Fruit fly (Drosophila melanogaster) whole organism, embryonic: ENCODE results near the gene CG43702.

Experiments
- Atf3 ChIP-seq: fragments of 200-800 bp; sonication (Bioruptor generic); optimal IDR thresholded peaks from 3 replicates; lab custom pipeline; 2016; ENCODE audit warnings: missing biosample characterization, missing genetic modification characterization
- CG10147 ChIP-seq: fragments of 200-800 bp; sonication (Bioruptor generic); optimal IDR thresholded peaks from 2 replicates; lab custom pipeline; 2019; ENCODE audit warnings: missing biosample characterization, mild to moderate bottlenecking, missing genetic modification characterization, moderate library complexity
- CG10543 ChIP-seq: fragments of 200-800 bp; sonication (Bioruptor generic); optimal IDR thresholded peaks from 3 replicates; lab custom pipeline; 2017; ENCODE audit warnings: missing biosample characterization, mild to moderate bottlenecking, missing genetic modification characterization, moderate library complexity
- CG10979 ChIP-seq: fragments of 200-800 bp; sonication (Bioruptor generic); optimal IDR thresholded peaks from 2 replicates; lab custom pipeline; 2018; ENCODE audit warnings: missing biosample characterization, mild to moderate bottlenecking, missing genetic modification characterization, moderate library complexity
- CG12071 ChIP-seq: fragments of 200-800 bp; sonication (Bioruptor generic); optimal IDR thresholded peaks from 3 replicates; lab custom pipeline; 2018; ENCODE audit warnings: missing biosample characterization, mild to moderate bottlenecking, missing genetic modification characterization
- CG12659 ChIP-seq: fragments of 200-800 bp; sonication (Bioruptor generic); optimal IDR thresholded peaks from 3 replicates; lab custom pipeline; 2017; ENCODE audit warnings: mild to moderate bottlenecking, missing biosample characterization, missing genetic modification reagents, missing genetic modification characterization
- CG13424 ChIP-seq: fragments of 200-800 bp; sonication (Bioruptor generic); optimal IDR thresholded peaks from 2 replicates; lab custom pipeline; 2019; ENCODE audit warnings: missing biosample characterization, mild to moderate bottlenecking, missing genetic modification characterization, moderate library complexity
- CG13624 ChIP-seq: fragments of 200-800 bp; sonication (Bioruptor generic); optimal IDR thresholded peaks from 2 replicates; lab custom pipeline; 2016; ENCODE audit warnings: missing biosample characterization, missing genetic modification characterization
- CG13775 ChIP-seq: fragments of 200-800 bp; sonication (Bioruptor generic); optimal IDR thresholded peaks from 3 replicates; lab custom pipeline; 2017; ENCODE audit warnings: missing biosample characterization, mild to moderate bottlenecking, missing genetic modification characterization
- CG17361 ChIP-seq: fragments of 200-800 bp; sonication (Bioruptor generic); IDR thresholded peaks from 3 replicates; pipeline ENCODE4 v1.3.6; 2022; ENCODE audit warnings: missing biosample characterization, missing genetic modification characterization
- CG17385 ChIP-seq: fragments of 200-800 bp; sonication (Bioruptor generic); optimal IDR thresholded peaks from 3 replicates; lab custom pipeline; 2018; ENCODE audit warnings: missing biosample characterization, mild to moderate bottlenecking, missing genetic modification characterization
- CG2120 ChIP-seq: fragments of 200-800 bp; sonication (Bioruptor generic); optimal IDR thresholded peaks from 3 replicates; lab custom pipeline; 2016; ENCODE audit warnings: missing biosample characterization, missing genetic modification characterization
- CG30020 ChIP-seq: fragments of 200-800 bp; optimal IDR thresholded peaks from 2 replicates; lab custom pipeline; 2019; ENCODE audit warnings: missing biosample characterization, mild to moderate bottlenecking, missing genetic modification characterization, moderate library complexity
- CG31224 ChIP-seq: fragments of 200-800 bp; sonication (Bioruptor generic); IDR thresholded peaks from 2 replicates; pipeline ENCODE4 v1.3.6; 2022; ENCODE audit warnings: missing biosample characterization, missing genetic modification characterization
- CG31388 ChIP-seq: fragments of 200-800 bp; sonication (Bioruptor generic); optimal IDR thresholded peaks from 2 replicates; lab custom pipeline; 2016; ENCODE audit warnings: missing biosample characterization, missing genetic modification characterization
- CG32767 ChIP-seq: fragments of 200-800 bp; sonication (Bioruptor generic); IDR thresholded peaks from 2 replicates; pipeline ENCODE4 v1.3.6; 2022; ENCODE audit warnings: missing biosample characterization, missing genetic modification characterization
- CG4820 ChIP-seq: fragments of 200-800 bp; sonication (Bioruptor generic); optimal IDR thresholded peaks from 3 replicates; lab custom pipeline; 2016; ENCODE audit warnings: missing biosample characterization, missing genetic modification characterization
- CG6175 ChIP-seq: fragments of 200-800 bp; sonication (Bioruptor generic); IDR thresholded peaks from 3 replicates; pipeline ENCODE4 v1.3.6; 2022; ENCODE audit warnings: missing biosample characterization, missing genetic modification characterization
- CG6813 ChIP-seq: fragments of 200-800 bp; sonication (Bioruptor generic); optimal IDR thresholded peaks from 2 replicates; lab custom pipeline; 2017; ENCODE audit warnings: missing biosample characterization, missing genetic modification characterization, mild to moderate bottlenecking, moderate library complexity, missing genetic modification reagents
- CG8944 ChIP-seq: fragments of 200-800 bp; sonication (Bioruptor generic); optimal IDR thresholded peaks from 3 replicates; lab custom pipeline; 2016; ENCODE audit warnings: missing biosample characterization, missing genetic modification characterization
- CG9437 ChIP-seq: fragments of 200-800 bp; sonication (Bioruptor generic); optimal IDR thresholded peaks from 2 replicates; lab custom pipeline; 2018; ENCODE audit warnings: missing biosample characterization, mild to moderate bottlenecking, missing genetic modification characterization
- CG9817 ChIP-seq: fragments of 200-800 bp; sonication (Bioruptor generic); optimal IDR thresholded peaks from 2 replicates; lab custom pipeline; 2018; ENCODE audit warnings: missing biosample characterization, mild to moderate bottlenecking, missing genetic modification characterization, moderate library complexity
- Camta ChIP-seq: fragments of 200-800 bp; sonication (Bioruptor generic); optimal IDR thresholded peaks from 2 replicates; lab custom pipeline; 2016; ENCODE audit warnings: missing biosample characterization, missing genetic modification characterization
- CoRest ChIP-seq: fragments of 200-800 bp; sonication (Bioruptor generic); optimal IDR thresholded peaks from 3 replicates; lab custom pipeline; 2018; ENCODE audit warnings: missing biosample characterization, mild to moderate bottlenecking, missing genetic modification characterization, moderate library complexity
- Dbx ChIP-seq: fragments of 200-800 bp; sonication (Bioruptor generic); IDR thresholded peaks from 3 replicates; pipeline ENCODE4 v1.3.6; 2022; ENCODE audit warnings: missing biosample characterization, missing genetic modification characterization
- Dfd ChIP-seq, 2 experiments: fragments of >200 bp; optimal IDR thresholded peaks; 2 replicates each; lab custom pipeline; 2017; ENCODE audit warnings: missing biosample characterization in 2 of 2, missing genetic modification characterization in 2 of 2
- Ets65A ChIP-seq: fragments of 200-800 bp; sonication (Bioruptor generic); peaks from one replicate; lab custom pipeline; 2016; ENCODE audit warnings: missing biosample characterization, missing genetic modification characterization
- Gug ChIP-seq: fragments of 200-800 bp; sonication (Bioruptor generic); IDR thresholded peaks from 4 replicates; pipeline ENCODE4 v1.3.6; 2022; ENCODE audit warnings: missing biosample characterization, missing genetic modification characterization
- HLHmδ ChIP-seq: fragments of 200-800 bp; sonication (Bioruptor generic); optimal IDR thresholded peaks from 2 replicates; lab custom pipeline; 2018; ENCODE audit warnings: missing biosample characterization, mild to moderate bottlenecking, missing genetic modification characterization, moderate library complexity
- Hey ChIP-seq: fragments of 200-800 bp; sonication (Bioruptor generic); optimal IDR thresholded peaks from 3 replicates; lab custom pipeline; 2018; ENCODE audit warnings: missing biosample characterization, mild to moderate bottlenecking, missing genetic modification characterization
- Hr3 ChIP-seq: fragments of 200-800 bp; sonication (Bioruptor generic); optimal IDR thresholded peaks from 3 replicates; lab custom pipeline; 2016; ENCODE audit warnings: missing biosample characterization, missing genetic modification characterization
- MTF-1 ChIP-seq: fragments of 200-800 bp; sonication (Bioruptor generic); optimal IDR thresholded peaks from 2 replicates; lab custom pipeline; 2018; ENCODE audit warnings: missing biosample characterization, mild to moderate bottlenecking, missing genetic modification characterization, borderline replicate concordance
- Mrtf ChIP-seq: fragments of 200-800 bp; sonication (Bioruptor generic); IDR thresholded peaks from 3 replicates; pipeline ENCODE4 v1.3.6; 2022; ENCODE audit warnings: missing biosample characterization, missing genetic modification characterization
- NfI ChIP-seq: fragments of 200-800 bp; sonication (Bioruptor generic); optimal IDR thresholded peaks from 3 replicates; lab custom pipeline; 2018; ENCODE audit warnings: missing biosample characterization, mild to moderate bottlenecking, missing genetic modification characterization, moderate library complexity
- Opbp ChIP-seq: fragments of 200-800 bp; sonication (Bioruptor generic); IDR thresholded peaks from 3 replicates; pipeline ENCODE4 v1.3.6; 2022; ENCODE audit warnings: missing biosample characterization, missing genetic modification characterization; ENCODE audit not compliant: partially characterized antibody
- Xrp1 ChIP-seq: fragments of 200-800 bp; sonication (Bioruptor generic); IDR thresholded peaks from 2 replicates; pipeline ENCODE4 v1.3.6; 2022; ENCODE audit warnings: missing biosample characterization, missing genetic modification characterization
- aop ChIP-seq: fragments of 200-800 bp; sonication (Bioruptor generic); IDR thresholded peaks from 2 replicates; pipeline ENCODE4 v1.3.6; 2022; ENCODE audit warnings: missing biosample characterization, missing genetic modification characterization
- ase ChIP-seq: fragments of 200-800 bp; sonication (Bioruptor generic); IDR thresholded peaks from 3 replicates; pipeline ENCODE4 v1.3.6; 2022; ENCODE audit warnings: missing biosample characterization, missing genetic modification characterization
- da ChIP-seq: fragments of 200-800 bp; sonication (Bioruptor generic); optimal IDR thresholded peaks from 2 replicates; lab custom pipeline; 2016; ENCODE audit warnings: missing biosample characterization, missing genetic modification characterization
- emc ChIP-seq: fragments of 200-800 bp; sonication (Bioruptor generic); optimal IDR thresholded peaks from 2 replicates; lab custom pipeline; 2016; ENCODE audit warnings: missing biosample characterization, missing genetic modification characterization
- fd96Cb ChIP-seq: fragments of 200-800 bp; sonication (Bioruptor generic); optimal IDR thresholded peaks from 2 replicates; lab custom pipeline; 2018; ENCODE audit warnings: missing biosample characterization, mild to moderate bottlenecking, missing genetic modification characterization, moderate library complexity
- ftz-f1 ChIP-seq: fragments of 200-800 bp; sonication (Bioruptor generic); optimal IDR thresholded peaks from 2 replicates; lab custom pipeline; 2016; ENCODE audit warnings: missing biosample characterization, missing genetic modification characterization
- hth ChIP-seq: fragments of >200 bp; optimal IDR thresholded peaks from 2 replicates; lab custom pipeline; 2017; ENCODE audit warnings: inconsistent platforms
- luna ChIP-seq: fragments of 200-800 bp; sonication (Bioruptor generic); optimal IDR thresholded peaks from 2 replicates; lab custom pipeline; 2016; ENCODE audit warnings: missing biosample characterization, missing genetic modification characterization
- nau ChIP-seq: fragments of 200-800 bp; sonication (Bioruptor generic); optimal IDR thresholded peaks from 3 replicates; lab custom pipeline; 2017; ENCODE audit warnings: missing biosample characterization, mild to moderate bottlenecking, missing genetic modification characterization, missing genetic modification reagents
- onecut ChIP-seq: fragments of 200-800 bp; sonication (Bioruptor generic); IDR thresholded peaks from 2 replicates; pipeline ENCODE4 v1.3.6; 2022; ENCODE audit warnings: missing biosample characterization, missing genetic modification characterization
- psq ChIP-seq: fragments of 200-800 bp; sonication (Bioruptor generic); optimal IDR thresholded peaks from 2 replicates; lab custom pipeline; 2017; ENCODE audit warnings: missing biosample characterization, missing genetic modification characterization
- pum ChIP-seq: fragments of 200-800 bp; sonication (Bioruptor generic); optimal IDR thresholded peaks from 2 replicates; lab custom pipeline; 2016; ENCODE audit warnings: missing biosample characterization, missing genetic modification characterization
- sisA ChIP-seq: fragments of 200-800 bp; sonication (Bioruptor generic); IDR thresholded peaks from 2 replicates; pipeline ENCODE4 v1.3.6; 2022; ENCODE audit warnings: missing biosample characterization, missing genetic modification characterization
- ssp ChIP-seq: fragments of 200-800 bp; sonication (Bioruptor generic); IDR thresholded peaks from 2 replicates; pipeline ENCODE4 v1.3.6; 2022; ENCODE audit warnings: missing biosample characterization, missing genetic modification characterization
- vfl ChIP-seq: fragments of 200-800 bp; sonication (Bioruptor generic); optimal IDR thresholded peaks from 2 replicates; lab custom pipeline; 2016; ENCODE audit warnings: missing biosample characterization, missing genetic modification characterization
- wor ChIP-seq: fragments of 200-800 bp; sonication (Bioruptor generic); IDR thresholded peaks from 2 replicates; pipeline ENCODE4 v1.3.6; 2022; ENCODE audit warnings: missing biosample characterization, missing genetic modification characterization

The CG43702 gene

DNA sequence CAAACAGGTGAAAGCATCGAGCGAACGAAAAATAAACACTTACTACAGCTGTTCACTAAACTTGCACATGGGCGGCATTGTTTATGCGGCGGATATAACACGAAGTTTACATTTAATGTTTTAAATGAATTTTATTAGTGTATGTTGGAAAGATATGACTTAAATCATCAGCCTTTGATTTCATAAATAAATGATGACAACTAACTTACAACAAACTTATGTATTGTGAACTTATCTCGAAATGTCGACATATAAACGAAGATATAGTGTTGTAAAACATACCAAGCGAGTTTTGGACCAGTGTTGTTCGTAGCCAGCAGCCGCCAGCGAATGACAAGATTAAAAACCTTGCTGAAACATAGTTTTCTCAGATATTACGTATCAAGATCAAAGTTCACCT lies 5.9 kb downstream of the CG43702 start, which contains the start of the genes CG11309 and CG7632 (continued):
- TF ChIP-seq Mrtf (GFP tag; lab: Robert Waterston, UW) (peak; percentile 95), HLHmδ (GFP tag; lab: Kevin White, UChicago) (peak; percentile 18), CG6813 (GFP tag; lab: Kevin White, UChicago) (peak; percentile 99), CG30020 (tag; lab: Kevin White, UChicago) (peak; percentile 93), CG10979 (peak; percentile 100), wor (GFP tag; lab: Robert Waterston, UW) (peak; percentile 93), luna (GFP tag; lab: Kevin White, UChicago) (peak; percentile 95), CG17385 (GFP tag; lab: Kevin White, UChicago) (peak; percentile 99), nau (GFP tag; lab: Kevin White, UChicago) (peak; percentile 99), aop (peak; percentile 92), Hey (tag; lab: Kevin White, UChicago) (peak; percentile 98), fd96Cb (tag; lab: Kevin White, UChicago) (peak; percentile 99), CoRest (tag; lab: Kevin White, UChicago) (peak; percentile 99), CG17361 (GFP tag; lab: Robert Waterston, UW) (peak; percentile 99), pum (peak; percentile 98), ssp (GFP tag; lab: Robert Waterston, UW) (peak; percentile 82), hth (lab: Kevin White, UChicago) (no peak), psq (GFP tag; lab: Kevin White, UChicago) (peak; percentile 93), NfI (GFP tag; lab: Kevin White, UChicago) (peak; percentile 99), CG10147 (GFP tag; lab: Kevin White, UChicago) (peak; percentile 100), CG2120 (GFP tag; lab: Kevin White, UChicago) (peak; percentile 99), sisA (peak; percentile 92), Dbx (peak; percentile 98), CG12659 (GFP tag; lab: Kevin White, UChicago) (peak; percentile 100), CG4820 (GFP tag; lab: Kevin White, UChicago) (peak; percentile 100), CG9437 (peak; percentile 96), CG13424 (tag; lab: Kevin White, UChicago) (peak; percentile 100), MTF-1 (peak; percentile 99), Gug (GFP tag; lab: Robert Waterston, UW) (peak; percentile 72; the same call in 3 of the 4 replicates), vfl (GFP tag; lab: Kevin White, UChicago) (peak; percentile 98), Camta (GFP tag; lab: Kevin White, UChicago) (peak; percentile 99), CG31388 (GFP tag; lab: Kevin White, UChicago) (peak; percentile 95), Dfd (GFP tag; optimal IDR thresholded peaks at IDR 0.05; lab: Kevin White, UChicago) (no peak), Atf3 (GFP tag; lab: Kevin White, UChicago) (peak; percentile 97), CG9817 (tag; lab: Kevin White, UChicago) (peak; percentile 99), ase (GFP tag; lab: Robert Waterston, UW) (peak; percentile 97), da (peak; percentile 98), CG32767 (peak; percentile 98), ftz-f1 (peak; percentile 93), CG13775 (GFP tag; lab: Kevin White, UChicago) (peak; percentile 99), Xrp1 (GFP tag; lab: Robert Waterston, UW) (peak; percentile 99), CG12071 (peak; percentile 100), Opbp (GFP tag; lab: Robert Waterston, UW) (no peak; the same call in 2 of the 3 replicates), CG6175 (peak; percentile 93), CG13624 (GFP tag; lab: Kevin White, UChicago) (peak; percentile 99), Ets65A (GFP tag; lab: Kevin White, UChicago) (peak; percentile 100), CG10543 (peak; percentile 100), CG8944 (GFP tag; lab: Kevin White, UChicago) (peak; percentile 96), onecut (GFP tag; lab: Robert Waterston, UW) (peak; percentile 98), emc (peak; percentile 96), Hr3 (GFP tag; lab: Kevin White, UChicago) (peak; percentile 97), CG31224 (GFP tag; lab: Robert Waterston, UW) (peak; percentile 95)
